Worm (Caenorhabditis elegans): ENCODE measurements around the gene C30H6.9.

C30H6.9 gene

DNA sequence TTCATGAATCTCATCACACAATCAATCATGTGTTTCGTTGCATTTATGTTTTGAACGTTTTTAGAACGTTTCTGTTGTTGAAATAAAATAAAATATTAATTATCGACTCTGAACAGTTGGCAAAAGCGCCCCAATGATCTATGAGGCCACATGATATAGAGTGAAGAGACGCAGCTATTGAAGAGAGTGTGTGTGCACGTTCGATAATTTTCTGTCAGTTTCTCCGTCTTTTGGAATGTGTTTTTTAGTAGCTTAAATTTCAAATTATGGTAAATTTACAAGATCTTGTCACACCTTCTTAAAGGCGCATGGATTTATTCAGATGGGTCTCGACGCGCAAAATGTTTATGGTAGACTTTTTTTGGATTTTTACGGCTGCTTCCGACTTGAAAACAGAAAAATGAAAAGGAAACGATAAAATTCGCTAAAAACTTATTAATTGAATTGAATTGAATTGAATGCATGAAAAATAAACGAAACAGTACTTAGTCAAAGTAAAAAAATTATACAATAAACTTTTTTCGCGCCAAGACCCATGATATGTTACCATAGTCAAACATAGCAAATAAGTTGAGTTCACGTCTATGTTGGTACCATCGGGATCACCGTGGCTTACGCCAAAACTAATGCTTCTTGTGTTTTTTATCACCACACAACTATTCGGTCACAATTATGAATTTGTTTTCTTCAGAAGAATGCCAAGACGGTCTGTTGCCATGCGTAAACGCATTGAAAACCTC, 46.3 kb downstream of the C30H6.9 start, which contains the start of gene C49C3.15 (continued):
- TF ChIP-seq aly-2 (tag; optimal IDR thresholded peaks at IDR 0.05) (no peak), fkh-8 (tag; optimal IDR thresholded peaks at IDR 0.05) (no peak), Y116A8C.19 (tag; optimal IDR thresholded peaks at IDR 0.05; ENCODE audit: borderline replicate concordance) (no peak), blmp-1 (tag; optimal IDR thresholded peaks at IDR 0.05) (no peak), snu-23 (GFP tag; optimal IDR thresholded peaks at IDR 0.05) (peak; percentile 30), rnt-1 (tag; optimal IDR thresholded peaks at IDR 0.05) (peak; percentile 14), ets-5 (GFP tag; IDR thresholded peaks at IDR 0.05) (no peak), nhr-90 (tag; optimal IDR thresholded peaks at IDR 0.05; ENCODE audit: poor library complexity) (no peak), elt-2 (tag; optimal IDR thresholded peaks at IDR 0.05) (no peak), pag-3 (tag; optimal IDR thresholded peaks at IDR 0.05; ENCODE audit: borderline replicate concordance, insufficient read depth) (no peak), nhr-76 (tag; optimal IDR thresholded peaks at IDR 0.05) (no peak), dsc-1 (tag; optimal IDR thresholded peaks at IDR 0.05) (no peak), mep-1 (tag; optimal IDR thresholded peaks at IDR 0.05) (peak; percentile 48), ztf-11 (tag; optimal IDR thresholded peaks at IDR 0.05) (no peak), lsy-2 (tag; optimal IDR thresholded peaks at IDR 0.05) (peak in 1 of 2 experiments; percentile 47), lin-39 (tag; optimal IDR thresholded peaks at IDR 0.05) (no peak), nhr-77 (tag; optimal IDR thresholded peaks at IDR 0.05) (no peak), aha-1 (tag; optimal IDR thresholded peaks at IDR 0.05) (no peak), lin-15B (tag; optimal IDR thresholded peaks at IDR 0.05) (no peak), egl-13 (tag; optimal IDR thresholded peaks at IDR 0.05) (no peak), fos-1 (tag; optimal IDR thresholded peaks at IDR 0.05) (no peak), grh-1 (GFP tag; IDR thresholded peaks at IDR 0.05) (no peak), xbp-1 (tag; optimal IDR thresholded peaks at IDR 0.05) (no peak), snpc-4 (tag; optimal IDR thresholded peaks at IDR 0.05) (no peak), vab-15 (tag; optimal IDR thresholded peaks at IDR 0.05) (no peak), ces-1 (GFP tag; optimal IDR thresholded peaks at IDR 0.05) (no peak), ceh-90 (tag; optimal IDR thresholded peaks at IDR 0.05) (no peak), swsn-7 (tag; optimal IDR thresholded peaks at IDR 0.05) (no peak), unc-130 (tag; optimal IDR thresholded peaks at IDR 0.05) (no peak), lin-13 (GFP tag; optimal IDR thresholded peaks at IDR 0.05) (no peak), ceh-88 (GFP tag; IDR thresholded peaks at IDR 0.05) (no peak), nhr-84 (tag; optimal IDR thresholded peaks at IDR 0.05) (no peak), nhr-28 (tag; optimal IDR thresholded peaks at IDR 0.05) (no peak), mab-9 (GFP tag; IDR thresholded peaks at IDR 0.05) (no peak), lin-35 (GFP tag; optimal IDR thresholded peaks at IDR 0.05) (peak in 1 of 2 experiments; percentile 51), C04F5.9 (tag; optimal IDR thresholded peaks at IDR 0.05) (no peak), efl-1 (optimal IDR thresholded peaks at IDR 0.05) (peak; percentile 15 to 42), efl-1 (GFP tag; optimal IDR thresholded peaks at IDR 0.05 in 1 of 2) (peak; percentile 12 to 86), alr-1 (tag; optimal IDR thresholded peaks at IDR 0.05; ENCODE audit: borderline replicate concordance) (no peak), pax-3 (tag; optimal IDR thresholded peaks at IDR 0.05) (no peak), nhr-11 (tag; optimal IDR thresholded peaks at IDR 0.05) (no peak), sup-37 (GFP tag; optimal IDR thresholded peaks at IDR 0.05) (no peak), tlp-1 (tag; optimal IDR thresholded peaks at IDR 0.05) (no peak), nhr-12 (tag; optimal IDR thresholded peaks at IDR 0.05) (no peak), C34B4.2 (tag; optimal IDR thresholded peaks at IDR 0.05) (no peak), ztf-4 (tag; optimal IDR thresholded peaks at IDR 0.05) (no peak), nhr-47 (tag; optimal IDR thresholded peaks at IDR 0.05) (no peak), egl-27 (tag; optimal IDR thresholded peaks at IDR 0.05) (no peak)

Data from whole organism, L1 larva.